Fruit fly (Drosophila melanogaster): Measurements from ENCODE around the gene Tektin-C.
A peak's percentile ranks its signal among the peaks of the same experiment; 100 is the strongest.

The Tektin-C gene

dm6 chr3L:5770817-5771425, 25.4 kb downstream of the Tektin-C start (continued):
- TF ChIP-seq bbx (GFP tag; IDR thresholded peaks at IDR 0.05; ENCODE audit: partially characterized antibody): peak; percentile 52
- peak; percentile 88 for TF ChIP-seq CHES-1-like (GFP tag; optimal IDR thresholded peaks at IDR 0.05)
- TF ChIP-seq tll (GFP tag; optimal IDR thresholded peaks at IDR 0.05): no peak
- peak; percentile 68 for TF ChIP-seq CG11247 (GFP tag; IDR thresholded peaks at IDR 0.05)
- TF ChIP-seq ase (GFP tag; IDR thresholded peaks at IDR 0.05): 0 out of 3 replicates have a peak, but pooled peaks have one; percentile 18
- peak; percentile 38 for TF ChIP-seq CG9876 (GFP tag; optimal IDR thresholded peaks at IDR 0.05)
- no peak for TF ChIP-seq abd-A (tag; optimal IDR thresholded peaks at IDR 0.05)
- peak; percentile 86 for TF ChIP-seq fu2 (GFP tag; optimal IDR thresholded peaks at IDR 0.05)
- peak; percentile 81 for TF ChIP-seq CG16863 (GFP tag; optimal IDR thresholded peaks at IDR 0.05)
- peak; percentile 83 for TF ChIP-seq maf-S (GFP tag; optimal IDR thresholded peaks at IDR 0.05)
- peak; percentile 59 for TF ChIP-seq Deaf1 (tag; optimal IDR thresholded peaks at IDR 0.05)
- TF ChIP-seq ssp (GFP tag; IDR thresholded peaks at IDR 0.05): peak; percentile 34; the same call in 1 of the 2 replicates
- TF ChIP-seq inv (GFP tag; IDR thresholded peaks at IDR 0.05; ENCODE audit: partially characterized antibody): no peak
- peak; percentile 88 for TF ChIP-seq mirr (GFP tag; optimal IDR thresholded peaks at IDR 0.05)
- TF ChIP-seq CG7786 (GFP tag; optimal IDR thresholded peaks at IDR 0.05): peak; percentile 92
- TF ChIP-seq CG8944 (GFP tag; optimal IDR thresholded peaks at IDR 0.05): peak; percentile 77
- peak; percentile 76 for TF ChIP-seq ems (GFP tag; optimal IDR thresholded peaks at IDR 0.05)
- peak; percentile 80 for TF ChIP-seq NC2β (GFP tag; optimal IDR thresholded peaks at IDR 0.05)
- peak; percentile 51 for TF ChIP-seq kah (GFP tag; optimal IDR thresholded peaks at IDR 0.05)
- peak; percentile 10 for TF ChIP-seq Elba2 (GFP tag; optimal IDR thresholded peaks at IDR 0.05)
- TF ChIP-seq CG10147 (GFP tag; optimal IDR thresholded peaks at IDR 0.05): peak; percentile 86
- peak; percentile 82 for TF ChIP-seq Atf6 (GFP tag; IDR thresholded peaks at IDR 0.05)
- TF ChIP-seq CG8359 (GFP tag; optimal IDR thresholded peaks at IDR 0.05; ENCODE audit: borderline replicate concordance): peak; percentile 46
- peak; percentile 88 for TF ChIP-seq ERR (GFP tag; optimal IDR thresholded peaks at IDR 0.05)
- TF ChIP-seq CG11696 (GFP tag; IDR thresholded peaks at IDR 0.05): no peak
- peak; percentile 74 for TF ChIP-seq CG12744 (GFP tag; optimal IDR thresholded peaks at IDR 0.05)
- TF ChIP-seq Side (GFP tag; optimal IDR thresholded peaks at IDR 0.05): peak; percentile 89
- peak; percentile 60 for TF ChIP-seq wdn (GFP tag; IDR thresholded peaks at IDR 0.05)
- peak; percentile 62 for TF ChIP-seq CG6689 (GFP tag; IDR thresholded peaks at IDR 0.05)
- peak; percentile 87 for TF ChIP-seq CG9817 (tag; optimal IDR thresholded peaks at IDR 0.05)
- peak; percentile 58; the same call in 2 of the 3 replicates for TF ChIP-seq CG11093 (GFP tag; IDR thresholded peaks at IDR 0.05)
- TF ChIP-seq CG2120 (GFP tag; optimal IDR thresholded peaks at IDR 0.05): peak; percentile 93
- TF ChIP-seq lola (GFP tag; optimal IDR thresholded peaks at IDR 0.05): peak in 1 of 3 experiments; percentile 82
- peak; percentile 83 for TF ChIP-seq jumu (GFP tag; optimal IDR thresholded peaks at IDR 0.05)
- TF ChIP-seq br (optimal IDR thresholded peaks at IDR 0.05): no peak
- peak; percentile 69 for TF ChIP-seq lmd (GFP tag; IDR thresholded peaks at IDR 0.05)
- TF ChIP-seq esg (GFP tag; conservative IDR thresholded peaks at IDR 0.05): peak; percentile 81
- peak; percentile 69 for TF ChIP-seq CG7372 (GFP tag; IDR thresholded peaks at IDR 0.05)
- TF ChIP-seq tgo (GFP tag; IDR thresholded peaks at IDR 0.05): peak; percentile 70
- TF ChIP-seq CG10321 (GFP tag; IDR thresholded peaks at IDR 0.05): peak; percentile 100
- TF ChIP-seq CG31388 (GFP tag; optimal IDR thresholded peaks at IDR 0.05): peak; percentile 64
- no peak; the same call in 2 of the 3 replicates for TF ChIP-seq CG6175 (GFP tag; IDR thresholded peaks at IDR 0.05)
- TF ChIP-seq Fer2 (tag; optimal IDR thresholded peaks at IDR 0.05): peak; percentile 79
- TF ChIP-seq Sry-δ (GFP tag; optimal IDR thresholded peaks at IDR 0.05): peak; percentile 63
- TF ChIP-seq CG4730 (GFP tag; IDR thresholded peaks at IDR 0.05): peak; percentile 31; the same call in 1 of the 2 replicates
- peak; percentile 65 for TF ChIP-seq gcm2 (GFP tag; optimal IDR thresholded peaks at IDR 0.05)
- peak; percentile 74 for TF ChIP-seq CG2202 (tag; optimal IDR thresholded peaks at IDR 0.05)
- peak; percentile 52 for TF ChIP-seq CG4617 (GFP tag; optimal IDR thresholded peaks at IDR 0.05; ENCODE audit: borderline replicate concordance)
- TF ChIP-seq CG9437 (GFP tag; optimal IDR thresholded peaks at IDR 0.05): peak; percentile 80
- no peak for TF ChIP-seq Lim3 (GFP tag; IDR thresholded peaks at IDR 0.05)

Measured in whole organism, embryonic.